Worm (Caenorhabditis elegans): ENCODE data around the gene Y38C1AA.6.
A peak's percentile ranks its signal among the peaks of the same experiment; 100 is the strongest.

Y38C1AA.6 gene

ce11 chrIV:147819-148218 is 14.8 kb upstream of the Y38C1AA.6 start, which contains the start of gene col-99:
Gene col-99 (minus strand): TSS chrIV:147919.
- TF ChIP-seq madf-6 (GFP tag; IDR thresholded peaks at IDR 0.05) = no peak
- TF ChIP-seq T26A5.8 (tag; optimal IDR thresholded peaks at IDR 0.05) = no peak
- peak; percentile 48; the same call in 1 of the 2 replicates for TF ChIP-seq zfh-2 (GFP tag; conservative IDR thresholded peaks at IDR 0.05)
- TF ChIP-seq attf-3 (GFP tag; conservative IDR thresholded peaks at IDR 0.05) = peak; percentile 46; the same call in 1 of the 2 replicates
- no peak for TF ChIP-seq F49E8.2 (tag; optimal IDR thresholded peaks at IDR 0.05; ENCODE audit: insufficient read depth)
- no peak for TF ChIP-seq lsl-1 (GFP tag; optimal IDR thresholded peaks at IDR 0.05)

ce11 chrIV:148756-149155 is 13.9 kb upstream of the Y38C1AA.6 start:
- TF ChIP-seq egrh-3 (GFP tag; IDR thresholded peaks at IDR 0.05) (no peak), T07F8.4 (tag; optimal IDR thresholded peaks at IDR 0.05) (no peak), ama-1 (optimal IDR thresholded peaks at IDR 0.05) (no peak), ama-1 (GFP tag; optimal IDR thresholded peaks at IDR 0.05) (no peak), hlh-12 (tag; optimal IDR thresholded peaks at IDR 0.05) (no peak), let-607 (tag; optimal IDR thresholded peaks at IDR 0.05) (no peak), F10E7.11 (tag; optimal IDR thresholded peaks at IDR 0.05) (no peak), Y79H2A.3 (GFP tag; conservative IDR thresholded peaks at IDR 0.05) (no peak), lin-54 (GFP tag; optimal IDR thresholded peaks at IDR 0.05) (no peak), xnd-1 (tag; optimal IDR thresholded peaks at IDR 0.05) (no peak), madf-10 (tag; optimal IDR thresholded peaks at IDR 0.05) (no peak), dox-1 (GFP tag; IDR thresholded peaks at IDR 0.05) (no peak), ztf-22 (GFP tag; optimal IDR thresholded peaks at IDR 0.05) (no peak), C17E4.6 (GFP tag; IDR thresholded peaks at IDR 0.05) (no peak)

- TF ChIP-seq B0035.1 (tag; optimal IDR thresholded peaks at IDR 0.05) (no peak), lin-54 (GFP tag; optimal IDR thresholded peaks at IDR 0.05) (no peak), lsl-1 (GFP tag; optimal IDR thresholded peaks at IDR 0.05) (no peak), hmg-1.2 (GFP tag; IDR thresholded peaks at IDR 0.05) (no peak), ceh-79 (tag; optimal IDR thresholded peaks at IDR 0.05) (no peak), nfya-1 (tag; optimal IDR thresholded peaks at IDR 0.05; ENCODE audit: borderline replicate concordance, insufficient read depth) (no peak), zfh-2 (GFP tag; conservative IDR thresholded peaks at IDR 0.05) (no peak), B0019.2 (GFP tag; conservative IDR thresholded peaks at IDR 0.05) (no peak), ztf-22 (GFP tag; optimal IDR thresholded peaks at IDR 0.05) (no peak), C06A6.2 (GFP tag; conservative IDR thresholded peaks at IDR 0.05) (no peak), F22D6.2 (tag; optimal IDR thresholded peaks at IDR 0.05) (no peak), let-607 (tag; optimal IDR thresholded peaks at IDR 0.05) (no peak), athp-1 (tag; optimal IDR thresholded peaks at IDR 0.05) (no peak), madf-6 (GFP tag; IDR thresholded peaks at IDR 0.05) (no peak), dox-1 (GFP tag; IDR thresholded peaks at IDR 0.05) (no peak)
Observed at ce11 chrIV:149794-150193, 12.8 kb upstream of the Y38C1AA.6 start.

DNA sequence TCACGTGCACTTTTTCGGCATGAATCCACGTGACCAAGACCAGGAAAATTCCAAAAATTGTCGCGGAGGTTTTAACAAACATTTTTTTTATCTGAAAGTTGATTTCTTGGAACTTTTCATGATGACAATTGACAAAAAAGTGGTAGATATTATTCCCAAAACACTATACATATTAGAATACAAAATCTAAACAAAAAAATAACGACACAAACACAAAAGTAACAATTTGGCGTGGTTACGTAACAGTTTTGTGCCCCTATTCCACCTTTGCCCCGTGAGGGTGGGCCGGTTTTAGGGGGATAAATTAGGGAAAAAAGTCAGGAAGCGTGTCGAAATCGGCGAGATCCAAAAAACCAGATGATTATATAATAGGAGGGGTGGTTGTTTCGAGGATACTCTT is 4.8 kb upstream of the Y38C1AA.6 start, which contains the start of gene gegf-1:
Gene gegf-1, minus strand, starts transcription at position 101 of the 400 bp plus-strand sequence.
- TF ChIP-seq F22D6.2 (tag; optimal IDR thresholded peaks at IDR 0.05) = no peak
- no peak for TF ChIP-seq let-607 (tag; optimal IDR thresholded peaks at IDR 0.05)
- no peak for TF ChIP-seq lsy-27 (tag; optimal IDR thresholded peaks at IDR 0.05; ENCODE audit: borderline replicate concordance, insufficient read depth)
- TF ChIP-seq let-526 (GFP tag; IDR thresholded peaks at IDR 0.05) = no peak
- no peak for TF ChIP-seq F37B4.10 (GFP tag; IDR thresholded peaks at IDR 0.05)

- no peak for TF ChIP-seq B0336.3 (GFP tag; IDR thresholded peaks at IDR 0.05)
Observed at ce11 chrIV:158662-159061, 4.0 kb upstream of the Y38C1AA.6 start, which contains the start of gene Y38C1AA.7. Gene Y38C1AA.7 (plus strand): TSS chrIV:158962.
